Fruit fly (Drosophila melanogaster) whole organism: ENCODE measurements around the gene eIF4E6.

Experiments
- CG8478 ChIP-seq: fragments of >200 bp; optimal IDR thresholded peaks from 2 replicates; lab custom pipeline; 2018; ENCODE audit warnings: inconsistent platforms
- Dll ChIP-seq: fragments of >200 bp; optimal IDR thresholded peaks from 2 replicates; lab custom pipeline; 2017
- EcR ChIP-seq, 2 experiments: fragments of >200 bp; optimal IDR thresholded peaks; 2 replicates each; lab custom pipeline; 2017; ENCODE audit warnings: missing biosample characterization in 2 of 2, missing genetic modification characterization in 2 of 2, missing genetic modification reagents in 2 of 2
- pan ChIP-seq: fragments of >200 bp; optimal IDR thresholded peaks from 2 replicates; lab custom pipeline; 2017
- psq ChIP-seq: fragments of >200 bp; optimal IDR thresholded peaks from 2 replicates; lab custom pipeline; 2017
- usp ChIP-seq: fragments of >200 bp; optimal IDR thresholded peaks from 2 replicates; lab custom pipeline; 2017; ENCODE audit warnings: missing biosample characterization, missing genetic modification characterization, mixed read lengths

The eIF4E6 gene

dm6 chr3R:28998999-28999398 is 28.0 kb downstream of the eIF4E6 start:
- TF ChIP-seq CG8478 (lab: Kevin White, UChicago), result no peak
- TF ChIP-seq EcR (GFP tag; optimal IDR thresholded peaks at IDR 0.05; lab: Kevin White, UChicago), result no peak
- TF ChIP-seq Dll (lab: Kevin White, UChicago), result no peak
- TF ChIP-seq usp, result no peak
- no peak for TF ChIP-seq psq (lab: Kevin White, UChicago)
- TF ChIP-seq pan, result no peak

- TF ChIP-seq CG8478 (lab: Kevin White, UChicago), result no peak
- TF ChIP-seq EcR (GFP tag; optimal IDR thresholded peaks at IDR 0.05; lab: Kevin White, UChicago), result no peak
These were observed 36.3 kb downstream of the eIF4E6 start for dm6 chr3R:28990695-28991094.

- TF ChIP-seq pan, result no peak
- no peak for TF ChIP-seq EcR (GFP tag; optimal IDR thresholded peaks at IDR 0.05; lab: Kevin White, UChicago)
- no peak for TF ChIP-seq Dll (lab: Kevin White, UChicago)
- no peak for TF ChIP-seq usp
- TF ChIP-seq CG8478 (lab: Kevin White, UChicago), result no peak
- no peak for TF ChIP-seq psq (lab: Kevin White, UChicago)
These were observed 37.6 kb downstream of the eIF4E6 start for dm6 chr3R:28989388-28989787.

- TF ChIP-seq Dll (lab: Kevin White, UChicago) (no peak), psq (lab: Kevin White, UChicago) (no peak), usp (no peak), EcR (GFP tag; optimal IDR thresholded peaks at IDR 0.05; lab: Kevin White, UChicago) (no peak), CG8478 (lab: Kevin White, UChicago) (no peak), pan (no peak)
These were observed 39.2 kb downstream of the eIF4E6 start for dm6 chr3R:28987596-28988378.

dm6 chr3R:28985887-28986286 is 41.1 kb downstream of the eIF4E6 start:
- TF ChIP-seq usp, result no peak
- TF ChIP-seq Dll (lab: Kevin White, UChicago), result no peak
- no peak for TF ChIP-seq CG8478 (lab: Kevin White, UChicago)
- no peak for TF ChIP-seq psq (lab: Kevin White, UChicago)
- TF ChIP-seq EcR (GFP tag; optimal IDR thresholded peaks at IDR 0.05; lab: Kevin White, UChicago), result no peak
- no peak for TF ChIP-seq pan
